Fruit fly (Drosophila melanogaster) whole organism, prepupa: ENCODE measurements around the gene Baldspot.
A peak's percentile ranks its signal among the peaks of the same experiment; 100 is the strongest.

Experiments
- Blimp-1 ChIP-seq: fragments of 200-800 bp; sonication (Bioruptor generic); optimal IDR thresholded peaks from 3 replicates; lab custom pipeline; 2017; ENCODE audit warnings: missing biosample characterization, missing genetic modification characterization, mild to moderate bottlenecking, moderate library complexity, missing genetic modification reagents
- CG10631 ChIP-seq: fragments of 200-800 bp; sonication (Bioruptor generic); optimal IDR thresholded peaks from 2 replicates; lab custom pipeline; 2016; ENCODE audit warnings: missing biosample characterization, missing genetic modification characterization
- CG10669 ChIP-seq: fragments of 200-800 bp; sonication (Bioruptor generic); optimal IDR thresholded peaks from 3 replicates; lab custom pipeline; 2018; ENCODE audit warnings: missing biosample characterization, mild to moderate bottlenecking, missing genetic modification characterization, moderate library complexity
- CG11294 ChIP-seq: fragments of 200-800 bp; sonication (Bioruptor generic); IDR thresholded peaks from 2 replicates; pipeline ENCODE4 v1.3.6; 2022; ENCODE audit warnings: missing biosample characterization, missing genetic modification characterization
- CG11902 ChIP-seq: fragments of 200-800 bp; sonication (Bioruptor generic); optimal IDR thresholded peaks from 3 replicates; lab custom pipeline; 2016; ENCODE audit warnings: missing biosample characterization, missing genetic modification characterization
- CG15336 ChIP-seq: fragments of 200-800 bp; sonication (Bioruptor generic); IDR thresholded peaks from 2 replicates; pipeline ENCODE4 v1.3.6; 2022; ENCODE audit warnings: missing biosample characterization, missing genetic modification characterization
- CG16779 ChIP-seq: fragments of 200-800 bp; sonication (Bioruptor generic); optimal IDR thresholded peaks from 3 replicates; lab custom pipeline; 2017; ENCODE audit warnings: missing biosample characterization, mild to moderate bottlenecking, missing genetic modification characterization
- CG31627 ChIP-seq: fragments of 200-800 bp; sonication (Bioruptor generic); optimal IDR thresholded peaks from 3 replicates; lab custom pipeline; 2016; ENCODE audit warnings: missing biosample characterization, missing genetic modification characterization
- CG32006 ChIP-seq: fragments of 200-800 bp; sonication (Bioruptor generic); optimal IDR thresholded peaks from 3 replicates; lab custom pipeline; 2017; ENCODE audit warnings: missing biosample characterization, mild to moderate bottlenecking, missing genetic modification characterization
- CG34406 ChIP-seq: fragments of 200-800 bp; sonication (Bioruptor generic); optimal IDR thresholded peaks from 3 replicates; lab custom pipeline; 2016; ENCODE audit warnings: missing biosample characterization, missing genetic modification characterization
- CG4318 ChIP-seq: fragments of 200-800 bp; sonication (Bioruptor generic); optimal IDR thresholded peaks from 3 replicates; lab custom pipeline; 2017; ENCODE audit warnings: missing biosample characterization, mild to moderate bottlenecking, missing genetic modification characterization
- CG6276 ChIP-seq: fragments of 200-800 bp; sonication (Bioruptor generic); optimal IDR thresholded peaks from 2 replicates; lab custom pipeline; 2017; ENCODE audit warnings: missing biosample characterization, mild to moderate bottlenecking, missing genetic modification characterization
- CG6792 ChIP-seq: fragments of 200-800 bp; sonication (Bioruptor generic); optimal IDR thresholded peaks from 3 replicates; lab custom pipeline; 2016; ENCODE audit warnings: missing biosample characterization, missing genetic modification characterization
- CG6808 ChIP-seq: fragments of 200-800 bp; sonication (Bioruptor generic); optimal IDR thresholded peaks from 3 replicates; lab custom pipeline; 2017; ENCODE audit warnings: missing biosample characterization, missing genetic modification characterization, mild to moderate bottlenecking, moderate library complexity, missing genetic modification reagents
- CG6854 ChIP-seq: fragments of 200-800 bp; sonication (Bioruptor generic); optimal IDR thresholded peaks from 2 replicates; lab custom pipeline; 2017; ENCODE audit warnings: missing biosample characterization, mild to moderate bottlenecking, missing genetic modification characterization
- CG7368 ChIP-seq: fragments of 200-800 bp; sonication (Bioruptor generic); optimal IDR thresholded peaks from 3 replicates; lab custom pipeline; 2016; ENCODE audit warnings: missing biosample characterization, missing genetic modification characterization
- CG8119 ChIP-seq: fragments of 200-800 bp; sonication (Bioruptor generic); IDR thresholded peaks from 3 replicates; pipeline ENCODE4 v1.3.6; 2022; ENCODE audit warnings: missing biosample characterization, missing genetic modification characterization
- CG9139 ChIP-seq: fragments of 200-800 bp; sonication (Bioruptor generic); optimal IDR thresholded peaks from 3 replicates; lab custom pipeline; 2017; ENCODE audit warnings: missing biosample characterization, mild to moderate bottlenecking, missing genetic modification characterization
- Eip78C ChIP-seq: fragments of 200-800 bp; sonication (Bioruptor generic); peaks from one replicate; lab custom pipeline; 2016; ENCODE audit warnings: missing biosample characterization, missing genetic modification characterization
- Ets21C ChIP-seq: fragments of 200-800 bp; sonication (Bioruptor generic); optimal IDR thresholded peaks from 3 replicates; lab custom pipeline; 2016; ENCODE audit warnings: missing biosample characterization, missing genetic modification characterization
- Gug ChIP-seq: fragments of 200-800 bp; sonication (Bioruptor generic); IDR thresholded peaks from 2 replicates; pipeline ENCODE4 v1.3.6; 2022; ENCODE audit warnings: missing biosample characterization, missing genetic modification characterization
- Hr38 ChIP-seq: sonication (Bioruptor generic); optimal IDR thresholded peaks from 2 replicates; lab custom pipeline; 2016; ENCODE audit warnings: missing biosample characterization, missing genetic modification characterization
- Hr39 ChIP-seq: fragments of 200-800 bp; sonication (Bioruptor generic); optimal IDR thresholded peaks from 2 replicates; lab custom pipeline; 2016; ENCODE audit warnings: missing biosample characterization, missing genetic modification characterization
- Met ChIP-seq: fragments of 200-800 bp; sonication (Bioruptor generic); optimal IDR thresholded peaks from 3 replicates; lab custom pipeline; 2016; ENCODE audit warnings: missing biosample characterization, missing genetic modification characterization
- OdsH ChIP-seq: fragments of 200-800 bp; sonication (Bioruptor generic); optimal IDR thresholded peaks from 3 replicates; lab custom pipeline; 2016; ENCODE audit warnings: missing biosample characterization, missing genetic modification characterization
- Smox ChIP-seq: fragments of 200-800 bp; sonication (Bioruptor generic); optimal IDR thresholded peaks from 3 replicates; lab custom pipeline; 2016; ENCODE audit warnings: missing biosample characterization, missing genetic modification characterization
- Sox102F ChIP-seq: fragments of 200-800 bp; sonication (Bioruptor generic); optimal IDR thresholded peaks from 2 replicates; lab custom pipeline; 2016; ENCODE audit warnings: missing biosample characterization, mild to moderate bottlenecking, missing genetic modification characterization
- Sox14 ChIP-seq: fragments of 200-800 bp; sonication (Bioruptor generic); optimal IDR thresholded peaks from 3 replicates; lab custom pipeline; 2016; ENCODE audit warnings: missing biosample characterization, missing genetic modification characterization
- Sox15 ChIP-seq: fragments of 200-800 bp; sonication (Bioruptor generic); optimal IDR thresholded peaks from 3 replicates; lab custom pipeline; 2016; ENCODE audit warnings: missing biosample characterization, missing genetic modification characterization
- achi ChIP-seq: fragments of 200-800 bp; sonication (Bioruptor generic); optimal IDR thresholded peaks from 3 replicates; lab custom pipeline; 2016; ENCODE audit warnings: missing biosample characterization, missing genetic modification characterization
- acj6 ChIP-seq: fragments of 200-800 bp; sonication (Bioruptor generic); optimal IDR thresholded peaks from 3 replicates; lab custom pipeline; 2016; ENCODE audit warnings: missing biosample characterization, missing genetic modification characterization
- dsx ChIP-seq: fragments of 200-800 bp; optimal IDR thresholded peaks from 3 replicates; lab custom pipeline; 2019; ENCODE audit warnings: missing biosample characterization, mild to moderate bottlenecking, missing genetic modification characterization, moderate library complexity; ENCODE audit not compliant: poor library complexity, severe bottlenecking
- eg ChIP-seq: fragments of 200-800 bp; sonication (Bioruptor generic); IDR thresholded peaks from 3 replicates; pipeline ENCODE4 v1.3.6; 2022; ENCODE audit warnings: missing biosample characterization, missing genetic modification characterization
- esn ChIP-seq: fragments of 200-800 bp; sonication (Bioruptor generic); optimal IDR thresholded peaks from 2 replicates; lab custom pipeline; 2016; ENCODE audit warnings: missing biosample characterization, mild to moderate bottlenecking, missing genetic modification characterization, moderate library complexity
- fd59A ChIP-seq: fragments of 200-800 bp; sonication (Bioruptor generic); optimal IDR thresholded peaks from 2 replicates; lab custom pipeline; 2017; ENCODE audit warnings: missing biosample characterization, mild to moderate bottlenecking, missing genetic modification characterization, missing genetic modification reagents
- fd85E ChIP-seq: fragments of 200-800 bp; sonication (Bioruptor generic); optimal IDR thresholded peaks from 3 replicates; lab custom pipeline; 2016; ENCODE audit warnings: missing biosample characterization, missing genetic modification characterization
- fkh ChIP-seq: fragments of 200-800 bp; sonication (Bioruptor generic); optimal IDR thresholded peaks from 3 replicates; lab custom pipeline; 2017; ENCODE audit warnings: missing biosample characterization, mild to moderate bottlenecking, missing genetic modification characterization, moderate library complexity
- pdm3 ChIP-seq: fragments of 200-800 bp; sonication (Bioruptor generic); optimal IDR thresholded peaks from 3 replicates; lab custom pipeline; 2016; ENCODE audit warnings: missing biosample characterization, missing genetic modification characterization
- salr ChIP-seq, 2 experiments: fragments of 200-800 bp; sonication (Bioruptor generic); optimal IDR thresholded peaks; 3 replicates each; lab custom pipeline; 2016 to 2018; ENCODE audit warnings: missing biosample characterization in 2 of 2, missing genetic modification characterization in 2 of 2, mild to moderate bottlenecking in 1 of 2
- spab ChIP-seq: fragments of 200-800 bp; sonication (Bioruptor generic); optimal IDR thresholded peaks from 2 replicates; lab custom pipeline; 2017; ENCODE audit warnings: missing biosample characterization, mild to moderate bottlenecking, missing genetic modification characterization, missing genetic modification reagents
- ss ChIP-seq, 2 experiments: fragments of 200-800 bp; sonication (Bioruptor generic); optimal IDR thresholded peaks; 2 replicates in 1 of 2; 3 replicates in 1 of 2; lab custom pipeline; 2017 to 2018; ENCODE audit warnings: mild to moderate bottlenecking in 2 of 2, missing biosample characterization in 2 of 2, missing genetic modification characterization in 2 of 2, moderate library complexity in 1 of 2
- topi ChIP-seq: fragments of 200-800 bp; sonication (Bioruptor generic); optimal IDR thresholded peaks from 3 replicates; lab custom pipeline; 2016; ENCODE audit warnings: missing biosample characterization, missing genetic modification characterization
- vri ChIP-seq: fragments of 200-800 bp; sonication (Bioruptor generic); optimal IDR thresholded peaks from 3 replicates; lab custom pipeline; 2016; ENCODE audit warnings: missing biosample characterization, mild to moderate bottlenecking, missing genetic modification characterization

The Baldspot gene

DNA sequence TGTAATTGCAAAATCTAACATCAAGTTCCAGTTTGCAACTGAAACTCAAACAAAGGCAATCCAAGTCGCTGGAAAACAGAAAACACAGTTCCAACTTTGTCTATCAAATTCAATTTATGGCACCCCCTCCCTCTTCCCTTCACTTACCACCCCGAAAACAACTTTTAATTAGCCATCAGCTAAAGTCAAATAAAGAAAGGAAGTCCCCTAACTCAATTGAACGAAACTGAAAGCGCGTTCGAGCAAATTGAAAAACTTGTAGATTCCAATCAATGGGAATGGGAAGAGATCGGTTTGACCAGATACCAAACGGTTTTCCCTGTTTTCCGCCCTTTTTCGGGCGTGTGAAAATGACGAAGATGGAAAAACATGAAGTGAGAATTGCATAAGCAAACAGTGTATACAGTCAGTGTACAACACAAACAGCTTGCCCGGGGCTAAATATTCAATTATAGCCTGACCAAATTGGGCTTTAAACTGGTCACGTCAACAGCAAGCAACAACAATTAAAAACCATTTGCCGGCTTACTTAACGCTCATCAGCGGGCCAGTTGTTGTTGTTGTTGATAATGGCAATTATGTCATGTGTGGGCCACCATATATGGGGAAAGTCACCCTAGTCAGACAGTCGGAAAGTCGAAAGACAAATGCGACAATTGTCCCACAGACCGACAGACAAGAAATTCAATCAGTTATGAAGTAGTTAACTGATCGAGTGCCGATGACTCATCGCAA is 38.0 kb upstream of the Baldspot start:
- TF ChIP-seq vri (GFP tag; lab: Kevin White, UChicago) = peak; percentile 54
- no peak for TF ChIP-seq Blimp-1 (GFP tag; lab: Kevin White, UChicago)
- TF ChIP-seq CG6792 (GFP tag; lab: Kevin White, UChicago) = no peak
- no peak for TF ChIP-seq OdsH
- TF ChIP-seq CG9139 (GFP tag; lab: Kevin White, UChicago) = no peak
- TF ChIP-seq fkh (GFP tag; lab: Kevin White, UChicago) = peak; percentile 60
- no peak for TF ChIP-seq CG16779 (tag; lab: Kevin White, UChicago)
- no peak for TF ChIP-seq CG31627 (GFP tag; lab: Kevin White, UChicago)
- no peak for TF ChIP-seq fd59A (GFP tag; lab: Kevin White, UChicago)

dm6 chr3L:16698089-16698488 is 36.7 kb upstream of the Baldspot start:
- TF ChIP-seq eg = 0 out of 3 replicates have a peak, but pooled peaks have one; percentile 19
- no peak for TF ChIP-seq CG6808 (GFP tag; lab: Kevin White, UChicago)
- TF ChIP-seq Sox15 = no peak
- TF ChIP-seq CG34406 (GFP tag; lab: Kevin White, UChicago) = no peak
- TF ChIP-seq CG15336 (GFP tag; lab: Robert Waterston, UW) = 0 out of 2 replicates have a peak, but pooled peaks have one; percentile 23
- no peak for TF ChIP-seq CG11902 (GFP tag; lab: Kevin White, UChicago)
- no peak for TF ChIP-seq CG7368 (GFP tag; lab: Kevin White, UChicago)
- TF ChIP-seq achi (GFP tag; lab: Kevin White, UChicago) = no peak
- TF ChIP-seq spab = no peak
- TF ChIP-seq CG6792 (GFP tag; lab: Kevin White, UChicago) = no peak
- TF ChIP-seq CG32006 (GFP tag; lab: Kevin White, UChicago) = peak; percentile 3
- TF ChIP-seq topi (GFP tag; lab: Kevin White, UChicago) = no peak
- no peak for TF ChIP-seq Blimp-1 (GFP tag; lab: Kevin White, UChicago)
- TF ChIP-seq CG11294 (GFP tag; lab: Robert Waterston, UW) = no peak
- TF ChIP-seq CG9139 (GFP tag; lab: Kevin White, UChicago) = no peak
- TF ChIP-seq Sox102F (GFP tag; lab: Kevin White, UChicago) = no peak
- no peak for TF ChIP-seq CG6854 (GFP tag; lab: Kevin White, UChicago)
- TF ChIP-seq, all 60 proteins: peak for 3

DNA sequence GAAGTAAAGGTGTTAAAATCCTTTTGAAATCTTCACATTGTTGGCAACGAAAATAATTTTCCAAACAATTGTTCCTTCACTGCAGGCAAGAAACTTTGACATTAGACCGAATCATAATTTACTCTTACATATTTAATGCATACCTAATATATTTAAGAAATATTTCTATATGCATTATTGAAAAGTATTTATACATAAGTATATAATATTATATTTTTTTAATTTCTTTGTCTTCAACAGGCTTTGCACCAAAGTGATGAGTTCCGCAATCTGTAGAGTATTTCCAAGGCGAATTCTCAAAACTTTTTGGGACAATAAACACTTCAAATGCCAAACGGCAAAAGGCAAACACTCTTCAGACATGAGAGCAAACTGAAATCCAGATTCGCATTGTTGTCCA is 35.7 kb upstream of the Baldspot start:
- TF ChIP-seq Hr39 (peak; percentile 11), achi (GFP tag; lab: Kevin White, UChicago) (peak; percentile 39), Gug (no peak), Hr38 (no peak), CG34406 (GFP tag; lab: Kevin White, UChicago) (peak; percentile 47), Smox (GFP tag; lab: Kevin White, UChicago) (peak; percentile 9), CG15336 (GFP tag; lab: Robert Waterston, UW) (peak; percentile 76), CG8119 (GFP tag; lab: Robert Waterston, UW) (peak; percentile 62), pdm3 (GFP tag; lab: Kevin White, UChicago) (peak; percentile 5), Ets21C (GFP tag; lab: Kevin White, UChicago) (no peak), CG10669 (no peak), CG4318 (GFP tag; lab: Kevin White, UChicago) (no peak), CG10631 (GFP tag; lab: Kevin White, UChicago) (peak; percentile 17), CG6276 (GFP tag; lab: Kevin White, UChicago) (peak; percentile 11), CG6792 (GFP tag; lab: Kevin White, UChicago) (no peak), esn (GFP tag; lab: Kevin White, UChicago) (peak; percentile 33), fd59A (GFP tag; lab: Kevin White, UChicago) (no peak), eg (peak; percentile 71), Sox102F (GFP tag; lab: Kevin White, UChicago) (peak; percentile 18), Eip78C (peak; percentile 55), acj6 (GFP tag; lab: Kevin White, UChicago) (peak; percentile 21), CG31627 (GFP tag; lab: Kevin White, UChicago) (no peak), ss (GFP tag; optimal IDR thresholded peaks at IDR 0.05; lab: Kevin White, UChicago) (no peak), Blimp-1 (GFP tag; lab: Kevin White, UChicago) (no peak), CG6854 (GFP tag; lab: Kevin White, UChicago) (no peak), Met (GFP tag; lab: Kevin White, UChicago) (no peak), CG11294 (GFP tag; lab: Robert Waterston, UW) (no peak), Sox14 (no peak), CG32006 (GFP tag; lab: Kevin White, UChicago) (peak; percentile 57), dsx (GFP tag; lab: Kevin White, UChicago) (no peak), OdsH (peak; percentile 27), salr (GFP tag; optimal IDR thresholded peaks at IDR 0.05; lab: Kevin White, UChicago) (peak in 1 of 2 experiments; percentile 11), fd85E (GFP tag; lab: Kevin White, UChicago) (no peak)
